Fruit fly (Drosophila melanogaster): ENCODE measurements around the gene CG11889.

CG11889 gene

DNA sequence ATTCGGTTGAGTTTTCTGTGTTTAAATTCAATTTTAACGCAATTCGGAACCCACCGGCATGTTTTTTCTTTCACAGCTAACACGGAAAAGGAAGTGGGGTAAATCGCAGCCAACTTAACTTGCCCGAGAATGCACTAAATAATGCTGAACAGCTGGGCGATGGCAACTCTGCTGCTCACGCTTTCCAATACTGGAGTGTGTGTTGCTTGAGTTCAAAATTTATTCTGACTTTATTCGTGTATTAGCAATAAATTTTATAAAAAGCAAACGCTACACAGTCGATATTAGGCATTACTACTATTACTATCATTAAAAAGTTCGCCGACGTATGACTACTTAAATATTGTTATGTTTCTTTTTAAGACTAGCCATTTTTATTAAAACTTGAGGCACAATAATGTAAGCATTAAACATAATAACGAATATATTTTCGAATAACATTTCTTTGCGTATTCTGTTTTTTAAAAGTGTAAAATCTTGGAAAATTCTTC is 22.6 kb upstream of the CG11889 start, which contains the start of the genes RpS27 and Nup37 (continued):
- peak; percentile 73 for TF ChIP-seq CG7357 (GFP tag; IDR thresholded peaks at IDR 0.05)
- peak; percentile 84 for TF ChIP-seq esg (GFP tag; conservative IDR thresholded peaks at IDR 0.05)
- TF ChIP-seq klu (GFP tag; IDR thresholded peaks at IDR 0.05): peak; percentile 92
- TF ChIP-seq gem (tag; optimal IDR thresholded peaks at IDR 0.05): peak; percentile 91
- TF ChIP-seq CG1602 (GFP tag; optimal IDR thresholded peaks at IDR 0.05): peak; percentile 95
- TF ChIP-seq CG8290 (GFP tag; optimal IDR thresholded peaks at IDR 0.05): peak; percentile 98
- TF ChIP-seq CG8290 (tag; optimal IDR thresholded peaks at IDR 0.05): peak; percentile 97 to 100
- peak; percentile 99 for TF ChIP-seq slp2 (GFP tag; optimal IDR thresholded peaks at IDR 0.05)
- peak; percentile 96 for TF ChIP-seq ind (GFP tag; optimal IDR thresholded peaks at IDR 0.05)
- TF ChIP-seq CG10654 (GFP tag; optimal IDR thresholded peaks at IDR 0.05): peak; percentile 99
- peak; percentile 95 for TF ChIP-seq toy (GFP tag; IDR thresholded peaks at IDR 0.05)
- peak; percentile 95 for TF ChIP-seq HLH3B (GFP tag; IDR thresholded peaks at IDR 0.05)
- peak; percentile 91 for TF ChIP-seq cas (GFP tag; IDR thresholded peaks at IDR 0.05)
- TF ChIP-seq oc (tag; optimal IDR thresholded peaks at IDR 0.05): peak; percentile 92
- TF ChIP-seq so (GFP tag; IDR thresholded peaks at IDR 0.05): peak; percentile 95
- TF ChIP-seq trh (GFP tag; optimal IDR thresholded peaks at IDR 0.05): peak; percentile 98
- TF ChIP-seq NK7.1 (GFP tag; optimal IDR thresholded peaks at IDR 0.05): peak; percentile 99
- TF ChIP-seq Dll (GFP tag; IDR thresholded peaks at IDR 0.05; ENCODE audit: partially characterized antibody): no peak
- TF ChIP-seq CG4707 (GFP tag; optimal IDR thresholded peaks at IDR 0.05): peak; percentile 97
- TF ChIP-seq gfzf (GFP tag; optimal IDR thresholded peaks at IDR 0.05): peak; percentile 96
- 0 out of 2 replicates have a peak, but pooled peaks have one; percentile 14 for TF ChIP-seq Dip2 (GFP tag; IDR thresholded peaks at IDR 0.05)
- TF ChIP-seq CG2712 (tag; optimal IDR thresholded peaks at IDR 0.05): peak; percentile 94
- TF ChIP-seq Dip3 (GFP tag; optimal IDR thresholded peaks at IDR 0.05): peak; percentile 98
- TF ChIP-seq CG10274 (GFP tag; optimal IDR thresholded peaks at IDR 0.05): peak; percentile 96
- TF ChIP-seq CG9215 (GFP tag; IDR thresholded peaks at IDR 0.05): peak; percentile 91
- no peak for TF ChIP-seq CG2129 (GFP tag; IDR thresholded peaks at IDR 0.05; ENCODE audit: partially characterized antibody)
- TF ChIP-seq CG2678 (tag; optimal IDR thresholded peaks at IDR 0.05): peak; percentile 92
- peak; percentile 99 for TF ChIP-seq da (GFP tag; optimal IDR thresholded peaks at IDR 0.05)
- peak; percentile 99 for TF ChIP-seq CG13775 (GFP tag; optimal IDR thresholded peaks at IDR 0.05)
- TF ChIP-seq ara (GFP tag; IDR thresholded peaks at IDR 0.05): peak; percentile 95
- peak; percentile 98 for TF ChIP-seq slbo (GFP tag; IDR thresholded peaks at IDR 0.05)
- peak; percentile 74 for TF ChIP-seq wor (GFP tag; IDR thresholded peaks at IDR 0.05)
- TF ChIP-seq Atf3 (GFP tag; optimal IDR thresholded peaks at IDR 0.05): peak; percentile 98
- TF ChIP-seq pita (GFP tag; optimal IDR thresholded peaks at IDR 0.05): no peak
- TF ChIP-seq CG6765 (GFP tag; optimal IDR thresholded peaks at IDR 0.05): peak; percentile 100
- TF ChIP-seq danr (GFP tag; IDR thresholded peaks at IDR 0.05): peak; percentile 82
- TF ChIP-seq HLH4C (GFP tag; IDR thresholded peaks at IDR 0.05; ENCODE audit: partially characterized antibody): no peak
- no peak for TF ChIP-seq ato (GFP tag; IDR thresholded peaks at IDR 0.05; ENCODE audit: partially characterized antibody)
- TF ChIP-seq CG3163 (GFP tag; optimal IDR thresholded peaks at IDR 0.05): peak; percentile 94
- TF ChIP-seq CG14860 (GFP tag; IDR thresholded peaks at IDR 0.05; ENCODE audit: partially characterized antibody): no peak
- TF ChIP-seq pan (optimal IDR thresholded peaks at IDR 0.05): no peak
- peak in 1 of 2 experiments; percentile 97 for TF ChIP-seq pan (GFP tag; optimal IDR thresholded peaks at IDR 0.05 in 1 of 2, IDR thresholded peaks at IDR 0.05 in 1 of 2)
- TF ChIP-seq CG6683 (GFP tag; optimal IDR thresholded peaks at IDR 0.05): peak; percentile 94
- TF ChIP-seq Adf1 (GFP tag; IDR thresholded peaks at IDR 0.05): peak; percentile 79
- peak; percentile 91 for TF ChIP-seq cwo (GFP tag; optimal IDR thresholded peaks at IDR 0.05)
- peak; percentile 98 for TF ChIP-seq Camta (GFP tag; optimal IDR thresholded peaks at IDR 0.05)
- peak; percentile 100 for TF ChIP-seq NfI (GFP tag; optimal IDR thresholded peaks at IDR 0.05)
- TF ChIP-seq CG17186 (GFP tag; optimal IDR thresholded peaks at IDR 0.05): peak; percentile 96
- no peak for TF ChIP-seq hbn (GFP tag; IDR thresholded peaks at IDR 0.05; ENCODE audit: partially characterized antibody)
- TF ChIP-seq CG3995 (GFP tag; optimal IDR thresholded peaks at IDR 0.05): peak; percentile 89
- no peak for TF ChIP-seq CG42726 (GFP tag; IDR thresholded peaks at IDR 0.05; ENCODE audit: partially characterized antibody)
